Fruit fly (Drosophila melanogaster): Measurements from ENCODE around the gene CG11983.

The CG11983 gene

dm6 chr3R:9055119-9056105 lies 47.3 kb downstream of the CG11983 start (continued):
- TF ChIP-seq wor (GFP tag; IDR thresholded peaks at IDR 0.05) (no peak), CG5953 (GFP tag; IDR thresholded peaks at IDR 0.05) (no peak), zfh1 (GFP tag; IDR thresholded peaks at IDR 0.05) (no peak), CG10366 (GFP tag; IDR thresholded peaks at IDR 0.05) (no peak), CG1603 (tag; optimal IDR thresholded peaks at IDR 0.05) (peak; percentile 93), Dref (GFP tag; IDR thresholded peaks at IDR 0.05) (no peak), CG10959 (GFP tag; IDR thresholded peaks at IDR 0.05) (no peak), sr (GFP tag; IDR thresholded peaks at IDR 0.05) (no peak), YL-1 (GFP tag; optimal IDR thresholded peaks at IDR 0.05) (peak; percentile 47), pros (GFP tag; optimal IDR thresholded peaks at IDR 0.05) (no peak), sima (GFP tag; optimal IDR thresholded peaks at IDR 0.05) (peak; percentile 77), unpg (GFP tag; optimal IDR thresholded peaks at IDR 0.05) (peak; percentile 97), CG6683 (GFP tag; optimal IDR thresholded peaks at IDR 0.05) (peak; percentile 88), CG3407 (GFP tag; optimal IDR thresholded peaks at IDR 0.05) (peak; percentile 83), ab (GFP tag; optimal IDR thresholded peaks at IDR 0.05) (no peak), CG30020 (tag; optimal IDR thresholded peaks at IDR 0.05) (peak; percentile 52), CG7556 (GFP tag; optimal IDR thresholded peaks at IDR 0.05) (peak; percentile 89), Gug (GFP tag; IDR thresholded peaks at IDR 0.05) (peak; percentile 77), CG2202 (tag; optimal IDR thresholded peaks at IDR 0.05) (peak; percentile 85), CG4854 (GFP tag; optimal IDR thresholded peaks at IDR 0.05) (peak; percentile 86), tap (tag; optimal IDR thresholded peaks at IDR 0.05) (peak; percentile 96), E2f2 (GFP tag; IDR thresholded peaks at IDR 0.05) (no peak), Dip3 (GFP tag; optimal IDR thresholded peaks at IDR 0.05) (peak; percentile 77), corto (GFP tag; optimal IDR thresholded peaks at IDR 0.05) (peak; percentile 93), CG7745 (tag; optimal IDR thresholded peaks at IDR 0.05) (peak; percentile 48), Dfd (GFP tag; optimal IDR thresholded peaks at IDR 0.05) (no peak), CG13894 (tag; optimal IDR thresholded peaks at IDR 0.05) (peak; percentile 91), Meics (GFP tag; optimal IDR thresholded peaks at IDR 0.05) (peak; percentile 96), CG11093 (GFP tag; IDR thresholded peaks at IDR 0.05) (peak; percentile 82), CG2120 (GFP tag; optimal IDR thresholded peaks at IDR 0.05) (peak; percentile 94), Dad (GFP tag; optimal IDR thresholded peaks at IDR 0.05) (peak; percentile 87), p53 (GFP tag; optimal IDR thresholded peaks at IDR 0.05) (peak; percentile 38), Usf (GFP tag; optimal IDR thresholded peaks at IDR 0.05) (peak; percentile 80), CG3726 (GFP tag; IDR thresholded peaks at IDR 0.05) (no peak), Ada2b (GFP tag; IDR thresholded peaks at IDR 0.05) (no peak), zen2 (GFP tag; IDR thresholded peaks at IDR 0.05; ENCODE audit: partially characterized antibody) (no peak), CG12155 (GFP tag; optimal IDR thresholded peaks at IDR 0.05) (peak; percentile 90), Mrtf (GFP tag; IDR thresholded peaks at IDR 0.05) (no peak), CG1792 (GFP tag; optimal IDR thresholded peaks at IDR 0.05) (peak; percentile 62), BtbVII (GFP tag; optimal IDR thresholded peaks at IDR 0.05) (peak; percentile 96), CG7372 (GFP tag; IDR thresholded peaks at IDR 0.05) (no peak), CG3065 (GFP tag; optimal IDR thresholded peaks at IDR 0.05) (peak; percentile 86), CG32772 (GFP tag; IDR thresholded peaks at IDR 0.05) (no peak), CG6175 (GFP tag; IDR thresholded peaks at IDR 0.05) (no peak), nau (GFP tag; optimal IDR thresholded peaks at IDR 0.05) (peak; percentile 85), tup (GFP tag; optimal IDR thresholded peaks at IDR 0.05) (peak; percentile 70), CG30431 (GFP tag; optimal IDR thresholded peaks at IDR 0.05) (peak; percentile 68), gro (GFP tag; optimal IDR thresholded peaks at IDR 0.05) (peak; percentile 70), CG12071 (GFP tag; optimal IDR thresholded peaks at IDR 0.05) (peak; percentile 91), CrebB (tag; optimal IDR thresholded peaks at IDR 0.05) (peak; percentile 95)

Measured in whole organism, embryonic.